Worm (Caenorhabditis elegans) whole organism, late embryonic: Measurements from ENCODE around the gene odr-8.
"Not testable (repeated sequence)": the region's sequence is repeated elsewhere in the genome, so short reads cannot be mapped to it uniquely, and the experiment has no call there.

Experiments used
- C08G9.2 ChIP-seq: sonication (generic microtip); optimal IDR thresholded peaks from 2 replicates; lab custom pipeline; 2016; ENCODE audit warnings: mild to moderate bottlenecking, missing genetic modification characterization, moderate library complexity, missing compliant biosample characterization
- T23F11.4 ChIP-seq: fragments of 200-800 bp; sonication (Bioruptor generic); optimal IDR thresholded peaks from 2 replicates; lab custom pipeline; 2018; ENCODE audit warnings: mild to moderate bottlenecking, missing genetic modification characterization, missing compliant biosample characterization
- ceh-14 ChIP-seq: sonication (generic microtip); optimal IDR thresholded peaks from 2 replicates; lab custom pipeline; 2016; ENCODE audit warnings: missing genotype, missing genetic modification characterization, missing compliant biosample characterization
- fax-1 ChIP-seq: sonication (generic microtip); optimal IDR thresholded peaks from 2 replicates; lab custom pipeline; 2016; ENCODE audit warnings: missing genotype, missing genetic modification characterization, missing compliant biosample characterization
- pag-3 ChIP-seq: sonication (generic microtip); optimal IDR thresholded peaks from 2 replicates; lab custom pipeline; 2016; ENCODE audit warnings: missing compliant biosample characterization, missing genetic modification characterization, borderline replicate concordance
- syd-9 ChIP-seq: sonication (generic microtip); optimal IDR thresholded peaks from 2 replicates; lab custom pipeline; 2016; ENCODE audit warnings: mild to moderate bottlenecking, missing genetic modification characterization, moderate library complexity, missing compliant biosample characterization

- TF ChIP-seq T23F11.4 (GFP tag; lab: Kevin White, UChicago); ceh-14 (tag; lab: Kevin White, UChicago); fax-1; pag-3; syd-9 (tag; lab: Kevin White, UChicago); C08G9.2: not testable (repeated sequence)
Observed at ce11 chrIV:6591010-6591746, 8.7 kb upstream of the odr-8 start, which contains the start of the genes nspb-1 and nspb-2.
